Worm (Caenorhabditis elegans) whole organism, young adult: ENCODE results near the gene hrg-4.

ENCODE experiments used
- B0019.2 ChIP-seq: fragments of 200-800 bp; sonication (Bioruptor generic); conservative IDR thresholded peaks from 2 replicates; pipeline ENCODE4 v1.3.6; 2022; ENCODE audit warnings: missing genetic modification reagents, missing genetic modification characterization, missing compliant biosample characterization
- B0336.3 ChIP-seq: fragments of 200-800 bp; sonication (Bioruptor generic); IDR thresholded peaks from 2 replicates; pipeline ENCODE4 v1.3.6; 2022; ENCODE audit warnings: missing genetic modification characterization, missing compliant biosample characterization
- F33H1.4 ChIP-seq: fragments of 200-800 bp; sonication (Bioruptor generic); IDR thresholded peaks from 2 replicates; pipeline ENCODE4 v1.3.6; 2022; ENCODE audit warnings: missing genetic modification reagents, missing genetic modification characterization, missing compliant biosample characterization
- T07F8.4 ChIP-seq: sonication (generic microtip); optimal IDR thresholded peaks from 2 replicates; lab custom pipeline; 2016; ENCODE audit warnings: mild to moderate bottlenecking, missing genetic modification characterization, moderate library complexity, missing compliant biosample characterization
- ama-1 ChIP-seq, 3 experiments: fragments of 150-350 bp in 1 of 3; sonication (generic microtip) in 2 of 3; optimal IDR thresholded peaks; 2 replicates each; lab custom pipeline; 2014 to 2018; ENCODE audit warnings: missing biosample characterization in 2 of 3, missing genetic modification characterization in 2 of 3, missing genetic modification reagents in 2 of 3
- aptf-2 ChIP-seq: fragments of 200-800 bp; sonication (Bioruptor generic); conservative IDR thresholded peaks from 2 replicates; pipeline ENCODE4 v1.3.6; 2022; ENCODE audit warnings: missing genetic modification reagents, missing genetic modification characterization, missing compliant biosample characterization
- ccch-3 ChIP-seq: fragments of 200-800 bp; sonication (Bioruptor generic); optimal IDR thresholded peaks from 2 replicates; lab custom pipeline; 2018; ENCODE audit warnings: mild to moderate bottlenecking, missing genetic modification characterization, missing compliant biosample characterization
- cebp-1 ChIP-seq, 2 experiments: fragments of 200-800 bp in 1 of 2; sonication (Bioruptor generic) in 1 of 2; sonication (generic microtip) in 1 of 2; IDR thresholded peaks in 1 of 2; optimal IDR thresholded peaks in 1 of 2; 2 replicates each; pipeline versions ENCODE4 v1.3.6 to Lab custom; 2017 to 2022; ENCODE audit warnings: missing compliant biosample characterization in 2 of 2, missing genetic modification characterization in 2 of 2, mild to moderate bottlenecking in 1 of 2, missing genetic modification reagents in 1 of 2, moderate library complexity in 1 of 2
- cebp-2 ChIP-seq: fragments of 200-800 bp; sonication (Bioruptor generic); IDR thresholded peaks from 2 replicates; pipeline ENCODE4 v1.3.6; 2022; ENCODE audit warnings: missing genetic modification characterization, missing compliant biosample characterization
- ceh-27 ChIP-seq: fragments of 200-800 bp; sonication (Bioruptor generic); optimal IDR thresholded peaks from 2 replicates; lab custom pipeline; 2018; ENCODE audit warnings: mild to moderate bottlenecking, missing genetic modification characterization, moderate library complexity, missing compliant biosample characterization
- egrh-3 ChIP-seq: fragments of 200-800 bp; sonication (Bioruptor generic); IDR thresholded peaks from 2 replicates; pipeline ENCODE4 v1.3.6; 2022; ENCODE audit warnings: missing genetic modification reagents, missing genetic modification characterization, missing compliant biosample characterization
- ekl-4 ChIP-seq: fragments of 200-800 bp; sonication (Bioruptor generic); IDR thresholded peaks from 2 replicates; pipeline ENCODE4 v1.3.6; 2022; ENCODE audit warnings: missing genetic modification reagents, missing genetic modification characterization, missing compliant biosample characterization
- hlh-12 ChIP-seq: sonication (generic microtip); optimal IDR thresholded peaks from 2 replicates; lab custom pipeline; 2016; ENCODE audit warnings: missing genetic modification characterization, missing compliant biosample characterization
- hmg-1.2 ChIP-seq: fragments of 200-800 bp; sonication (Bioruptor generic); IDR thresholded peaks from 2 replicates; pipeline ENCODE4 v1.3.6; 2022; ENCODE audit warnings: missing genetic modification reagents, missing genetic modification characterization, missing compliant biosample characterization
- hsf-1 ChIP-seq: fragments of 200-800 bp; sonication (Bioruptor generic); IDR thresholded peaks from 2 replicates; pipeline ENCODE4 v1.3.6; 2022; ENCODE audit warnings: missing genetic modification reagents, missing genetic modification characterization, missing compliant biosample characterization
- let-607 ChIP-seq, 2 experiments: fragments of 200-800 bp in 1 of 2; sonication (Bioruptor generic) in 1 of 2; sonication (generic microtip) in 1 of 2; optimal IDR thresholded peaks; 2 replicates each; lab custom pipeline; 2016 to 2018; ENCODE audit warnings: mild to moderate bottlenecking in 2 of 2, missing compliant biosample characterization in 2 of 2, missing genetic modification characterization in 2 of 2, moderate library complexity in 2 of 2, missing genotype in 1 of 2
- lin-35 ChIP-seq, 3 experiments: fragments of 150-350 bp in 2 of 3; sonication (generic microtip) in 1 of 3; optimal IDR thresholded peaks; 2 replicates each; lab custom pipeline; 2014 to 2018; ENCODE audit warnings: missing biosample characterization in 3 of 3, missing genetic modification characterization in 3 of 3, missing genetic modification reagents in 3 of 3
- lir-1 ChIP-seq: fragments of 200-800 bp; sonication (Bioruptor generic); conservative IDR thresholded peaks from 2 replicates; pipeline ENCODE4 v1.3.6; 2022; ENCODE audit warnings: missing genetic modification reagents, missing genetic modification characterization, missing compliant biosample characterization
- madf-10 ChIP-seq: sonication (generic microtip); optimal IDR thresholded peaks from 2 replicates; lab custom pipeline; 2016; ENCODE audit warnings: mild to moderate bottlenecking, missing genetic modification characterization, missing compliant biosample characterization
- madf-8 ChIP-seq: fragments of 200-800 bp; sonication (Bioruptor generic); conservative IDR thresholded peaks from 2 replicates; pipeline ENCODE4 v1.3.6; 2022; ENCODE audit warnings: missing genetic modification reagents, missing genetic modification characterization, missing compliant biosample characterization
- mel-28 ChIP-seq: sonication (generic microtip); optimal IDR thresholded peaks from 2 replicates; lab custom pipeline; 2016; ENCODE audit warnings: borderline replicate concordance, mild to moderate bottlenecking, missing genetic modification characterization, missing compliant biosample characterization
- mes-4 ChIP-seq: sonication (generic microtip); optimal IDR thresholded peaks from 2 replicates; lab custom pipeline; 2016; ENCODE audit warnings: missing genotype, missing genetic modification characterization, missing compliant biosample characterization
- mxl-1 ChIP-seq: sonication (generic microtip); optimal IDR thresholded peaks from 2 replicates; lab custom pipeline; 2016; ENCODE audit warnings: missing genetic modification characterization, missing compliant biosample characterization
- nfya-2 ChIP-seq: fragments of 200-800 bp; sonication (Bioruptor generic); IDR thresholded peaks from 2 replicates; pipeline ENCODE4 v1.3.6; 2022; ENCODE audit warnings: missing genetic modification reagents, missing genetic modification characterization, missing compliant biosample characterization
- nhr-179 ChIP-seq: sonication (generic microtip); optimal IDR thresholded peaks from 2 replicates; lab custom pipeline; 2016; ENCODE audit warnings: mild to moderate bottlenecking, missing genetic modification characterization, missing compliant biosample characterization
- nhr-90 ChIP-seq: sonication (generic microtip); optimal IDR thresholded peaks from 2 replicates; lab custom pipeline; 2016; ENCODE audit warnings: missing genotype, mild to moderate bottlenecking, missing genetic modification characterization, missing compliant biosample characterization
- rcor-1 ChIP-seq: fragments of 200-800 bp; sonication (Bioruptor generic); IDR thresholded peaks from 2 replicates; pipeline ENCODE4 v1.3.6; 2022; ENCODE audit warnings: missing genetic modification reagents, missing genetic modification characterization, missing compliant biosample characterization
- repo-1 ChIP-seq: sonication (generic microtip); optimal IDR thresholded peaks from 2 replicates; lab custom pipeline; 2017; ENCODE audit warnings: mild to moderate bottlenecking, missing genetic modification characterization, missing compliant biosample characterization
- sea-2 ChIP-seq: fragments of 200-800 bp; sonication (Bioruptor generic); IDR thresholded peaks from 2 replicates; pipeline ENCODE4 v1.3.6; 2022; ENCODE audit warnings: missing genetic modification characterization, missing compliant biosample characterization
- unc-130 ChIP-seq: sonication (generic microtip); optimal IDR thresholded peaks from 2 replicates; lab custom pipeline; 2016; ENCODE audit warnings: missing genetic modification reagents, missing genetic modification characterization, missing compliant biosample characterization
- zfh-2 ChIP-seq: fragments of 200-800 bp; sonication (Bioruptor generic); conservative IDR thresholded peaks from 2 replicates; pipeline ENCODE4 v1.3.6; 2022; ENCODE audit warnings: missing genetic modification reagents, missing genetic modification characterization, missing compliant biosample characterization

Gene hrg-4

DNA sequence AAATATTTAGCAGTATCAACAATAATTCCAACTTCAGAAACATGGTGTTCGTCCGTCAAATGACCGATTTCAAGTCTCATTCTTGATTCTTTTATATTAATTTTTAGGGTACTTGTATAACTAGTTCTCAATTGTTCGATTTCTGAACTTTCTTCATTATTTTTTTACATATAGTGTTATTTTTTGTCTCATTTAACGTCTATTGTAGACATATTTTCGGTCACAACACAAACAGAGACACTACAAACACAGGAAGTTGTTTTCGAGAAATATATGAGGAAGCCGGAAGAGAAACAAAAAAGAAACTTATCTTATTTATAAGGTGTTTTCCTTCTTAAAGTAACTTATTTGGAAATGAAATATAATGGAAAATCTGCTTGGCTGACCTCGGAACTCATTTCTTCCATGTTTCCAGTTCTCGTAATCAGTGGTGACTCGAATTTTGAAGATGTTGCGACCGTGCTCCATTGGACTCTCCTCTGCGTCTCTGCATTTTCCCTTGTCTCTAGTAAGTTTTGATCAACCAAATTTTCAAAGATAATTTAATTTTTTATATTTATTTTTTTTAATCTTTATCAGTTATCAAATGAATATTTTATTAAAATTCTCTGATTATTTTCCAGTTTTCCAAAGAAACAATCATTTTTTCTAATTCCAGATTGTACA is 23.0 kb upstream of the hrg-4 start, which contains the start of the genes F36H1.12 and lin-3 (continued):
- TF ChIP-seq F33H1.4 = peak; percentile 51; the same call in 1 of the 2 replicates
- TF ChIP-seq, all 124 proteins: peak for 9

DNA sequence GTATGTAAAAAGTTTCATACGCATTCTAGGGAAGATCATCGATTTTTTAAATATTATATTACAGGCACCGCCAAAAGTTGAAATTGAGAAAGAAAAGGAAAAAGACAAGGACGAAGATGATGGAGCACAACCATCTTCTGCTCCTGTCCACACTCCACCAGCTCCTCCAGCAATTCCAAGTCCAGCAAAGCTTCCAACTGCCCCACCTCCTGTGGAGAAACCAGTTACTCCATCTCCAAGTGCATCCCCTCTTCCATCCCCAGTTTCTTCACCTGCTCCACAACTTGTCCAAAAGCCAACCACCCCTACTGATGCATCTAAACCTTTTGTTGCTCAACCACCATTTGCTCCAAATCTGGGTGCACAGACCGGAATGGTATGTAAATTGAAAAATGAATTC is 21.2 kb upstream of the hrg-4 start:
- TF ChIP-seq unc-130 (no peak), T07F8.4 (tag; lab: Kevin White, UChicago) (no peak), sea-2 (no peak), mxl-1 (tag; lab: Kevin White, UChicago) (no peak), ama-1 (optimal IDR thresholded peaks at IDR 0.05; lab: Kevin White, UChicago) (no peak), ama-1 (GFP tag; optimal IDR thresholded peaks at IDR 0.05; lab: Kevin White, UChicago) (no peak), hsf-1 (no peak), zfh-2 (no peak), cebp-1 (GFP tag; IDR thresholded peaks at IDR 0.05; lab: Robert Waterston, UW) (no peak), cebp-1 (tag; optimal IDR thresholded peaks at IDR 0.05; lab: Kevin White, UChicago) (no peak), madf-10 (tag; lab: Kevin White, UChicago) (no peak), let-607 (tag; optimal IDR thresholded peaks at IDR 0.05; lab: Kevin White, UChicago) (no peak), cebp-2 (GFP tag; lab: Robert Waterston, UW) (no peak), egrh-3 (GFP tag; lab: Robert Waterston, UW) (no peak), lir-1 (GFP tag; lab: Robert Waterston, UW) (no peak), nhr-179 (tag; lab: Kevin White, UChicago) (no peak), aptf-2 (GFP tag; lab: Robert Waterston, UW) (no peak), rcor-1 (GFP tag; lab: Robert Waterston, UW) (no peak), B0336.3 (GFP tag; lab: Robert Waterston, UW) (no peak)

DNA sequence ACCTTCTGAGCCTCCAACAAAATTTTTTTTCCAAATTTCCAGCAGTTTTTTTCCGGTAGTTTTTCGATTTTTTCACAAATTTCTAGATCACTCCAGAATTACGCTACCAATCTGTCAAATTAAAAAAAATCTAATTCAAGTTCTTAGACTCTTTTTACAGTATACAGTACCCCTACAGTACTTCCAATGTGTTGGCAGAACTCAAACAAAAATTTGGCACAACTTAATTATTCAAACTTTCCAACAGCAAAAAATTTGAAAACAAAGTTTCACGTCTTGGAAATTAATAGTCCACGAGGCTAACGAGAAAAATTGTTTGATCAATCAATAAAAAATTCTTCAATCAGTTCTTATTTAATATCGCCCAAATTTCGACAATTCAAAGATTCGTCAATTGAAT is 19.0 kb upstream of the hrg-4 start, which contains the start of gene F36H1.3:
Gene F36H1.3, plus strand, starts transcription at position 323 of the 400 bp plus-strand sequence.
- no peak for TF ChIP-seq ceh-27 (GFP tag; lab: Kevin White, UChicago)
- TF ChIP-seq ccch-3 (GFP tag; lab: Kevin White, UChicago) = no peak
- no peak for TF ChIP-seq repo-1 (tag; lab: Kevin White, UChicago)
- TF ChIP-seq aptf-2 (GFP tag; lab: Robert Waterston, UW) = no peak
- no peak for TF ChIP-seq B0336.3 (GFP tag; lab: Robert Waterston, UW)
- no peak for TF ChIP-seq lin-35 (GFP tag; optimal IDR thresholded peaks at IDR 0.05; lab: Kevin White, UChicago)
- no peak for TF ChIP-seq hmg-1.2 (GFP tag; lab: Robert Waterston, UW)
- TF ChIP-seq hlh-12 (tag; lab: Kevin White, UChicago) = no peak
- TF ChIP-seq ekl-4 (GFP tag; lab: Robert Waterston, UW) = no peak
- TF ChIP-seq mel-28 (tag; lab: Kevin White, UChicago) = no peak
- TF ChIP-seq mes-4 (tag; lab: Kevin White, UChicago) = no peak
- TF ChIP-seq rcor-1 (GFP tag; lab: Robert Waterston, UW) = no peak
- TF ChIP-seq B0019.2 = no peak

DNA sequence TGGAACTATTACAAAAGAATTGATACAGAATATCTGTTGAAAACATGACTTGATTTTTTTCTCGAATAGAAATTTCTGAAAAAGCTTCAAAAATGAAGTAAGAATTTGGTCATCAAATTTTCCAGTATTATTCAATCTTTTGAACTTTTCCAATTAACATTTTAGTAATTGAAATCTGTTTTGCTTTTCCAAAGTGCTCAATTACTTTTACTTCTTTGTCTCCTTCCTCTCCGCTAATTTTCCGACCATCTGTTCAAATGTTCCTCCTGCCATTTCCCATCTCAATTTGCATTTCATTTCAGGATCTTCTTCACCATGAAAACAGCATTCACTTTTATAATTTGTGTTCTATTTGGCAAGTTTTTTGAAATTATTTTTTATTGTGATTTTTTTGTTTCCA is 18.1 kb upstream of the hrg-4 start, which contains the start of gene F36H1.11:
Gene F36H1.11, plus strand, starts transcription at position 301 of the 400 bp plus-strand sequence.
- no peak for TF ChIP-seq madf-8 (GFP tag; lab: Robert Waterston, UW)
- no peak for TF ChIP-seq nhr-90 (tag; lab: Kevin White, UChicago)
- TF ChIP-seq sea-2 = no peak
- TF ChIP-seq nfya-2 (GFP tag; lab: Robert Waterston, UW) = no peak
